Fruit fly (Drosophila melanogaster) whole organism, embryonic: ENCODE data around the gene Cyp4ac3.
A peak's percentile ranks its signal among the peaks of the same experiment; 100 is the strongest.

Source experiments
- Ada2b ChIP-seq: fragments of 200-800 bp; sonication (Bioruptor generic); IDR thresholded peaks from 2 replicates; pipeline ENCODE4 v1.3.6; 2022; ENCODE audit warnings: missing biosample characterization, missing genetic modification characterization
- Bgb ChIP-seq: fragments of 200-800 bp; sonication (Bioruptor generic); IDR thresholded peaks from 2 replicates; pipeline ENCODE4 v1.3.6; 2022; ENCODE audit warnings: missing biosample characterization, missing genetic modification characterization; ENCODE audit not compliant: partially characterized antibody
- Blimp-1 ChIP-seq: fragments of 200-800 bp; sonication (Bioruptor generic); optimal IDR thresholded peaks from 3 replicates; lab custom pipeline; 2018; ENCODE audit warnings: missing biosample characterization, missing genetic modification characterization, mild to moderate bottlenecking, moderate library complexity, missing genetic modification reagents
- CG11247 ChIP-seq: fragments of 200-800 bp; sonication (Bioruptor generic); IDR thresholded peaks from 2 replicates; pipeline ENCODE4 v1.3.6; 2022; ENCODE audit warnings: missing biosample characterization, missing genetic modification characterization
- CG12104 ChIP-seq: fragments of 200-800 bp; sonication (Bioruptor generic); optimal IDR thresholded peaks from 3 replicates; lab custom pipeline; 2016; ENCODE audit warnings: missing biosample characterization, missing genetic modification characterization
- CG12744 ChIP-seq: fragments of 200-800 bp; sonication (Bioruptor generic); optimal IDR thresholded peaks from 2 replicates; lab custom pipeline; 2016; ENCODE audit warnings: missing biosample characterization, missing genetic modification characterization
- CG13123 ChIP-seq: fragments of 200-800 bp; sonication (Bioruptor generic); optimal IDR thresholded peaks from 2 replicates; lab custom pipeline; 2016; ENCODE audit warnings: missing biosample characterization, missing genetic modification characterization
- CG15073 ChIP-seq: fragments of 200-800 bp; sonication (Bioruptor generic); optimal IDR thresholded peaks from 2 replicates; lab custom pipeline; 2016; ENCODE audit warnings: missing biosample characterization, missing genetic modification characterization
- CG15696 ChIP-seq: fragments of 200-800 bp; sonication (Bioruptor generic); optimal IDR thresholded peaks from 2 replicates; lab custom pipeline; 2019; ENCODE audit warnings: missing biosample characterization, mild to moderate bottlenecking, missing genetic modification characterization, moderate library complexity
- CG16863 ChIP-seq: fragments of 200-800 bp; sonication (Bioruptor generic); optimal IDR thresholded peaks from 3 replicates; lab custom pipeline; 2016; ENCODE audit warnings: missing biosample characterization, missing genetic modification characterization
- CG18476 ChIP-seq: fragments of 200-800 bp; sonication (Bioruptor generic); optimal IDR thresholded peaks from 2 replicates; lab custom pipeline; 2016; ENCODE audit warnings: missing biosample characterization, mild to moderate bottlenecking, missing genetic modification characterization
- CG32772 ChIP-seq: fragments of 200-800 bp; sonication (Bioruptor generic); IDR thresholded peaks from 2 replicates; pipeline ENCODE4 v1.3.6; 2022; ENCODE audit warnings: missing biosample characterization, missing genetic modification characterization
- CG3726 ChIP-seq: fragments of 200-800 bp; sonication (Bioruptor generic); IDR thresholded peaks from 3 replicates; pipeline ENCODE4, ENCODE4 v1.3.6; 2022; ENCODE audit warnings: missing biosample characterization, missing genetic modification characterization
- CG3995 ChIP-seq: fragments of 200-800 bp; sonication (Bioruptor generic); optimal IDR thresholded peaks from 3 replicates; lab custom pipeline; 2016; ENCODE audit warnings: missing biosample characterization, missing genetic modification characterization
- CG4854 ChIP-seq: fragments of 200-800 bp; sonication (Bioruptor generic); optimal IDR thresholded peaks from 2 replicates; lab custom pipeline; 2016; ENCODE audit warnings: missing biosample characterization, missing genetic modification characterization, inconsistent platforms
- CG7745 ChIP-seq: fragments of 200-800 bp; sonication (Bioruptor generic); optimal IDR thresholded peaks from 2 replicates; lab custom pipeline; 2018; ENCODE audit warnings: missing biosample characterization, mild to moderate bottlenecking, missing genetic modification characterization, moderate library complexity
- CG8089 ChIP-seq: fragments of 200-800 bp; sonication (Bioruptor generic); optimal IDR thresholded peaks from 3 replicates; lab custom pipeline; 2016; ENCODE audit warnings: missing biosample characterization, missing genetic modification characterization
- CG9437 ChIP-seq: fragments of 200-800 bp; sonication (Bioruptor generic); optimal IDR thresholded peaks from 2 replicates; lab custom pipeline; 2018; ENCODE audit warnings: missing biosample characterization, mild to moderate bottlenecking, missing genetic modification characterization
- CG9932 ChIP-seq: fragments of 200-800 bp; sonication (Bioruptor generic); IDR thresholded peaks from 2 replicates; pipeline ENCODE4 v1.3.6; 2022; ENCODE audit warnings: missing biosample characterization, missing genetic modification characterization
- D19B ChIP-seq: fragments of 200-800 bp; sonication (Bioruptor generic); optimal IDR thresholded peaks from 2 replicates; lab custom pipeline; 2017; ENCODE audit warnings: missing biosample characterization, mild to moderate bottlenecking, missing genetic modification characterization
- ERR ChIP-seq: fragments of 200-800 bp; sonication (Bioruptor generic); optimal IDR thresholded peaks from 2 replicates; lab custom pipeline; 2016; ENCODE audit warnings: missing biosample characterization, missing genetic modification characterization
- Fer1 ChIP-seq: fragments of 200-800 bp; sonication (Bioruptor generic); optimal IDR thresholded peaks from 2 replicates; lab custom pipeline; 2017; ENCODE audit warnings: missing biosample characterization, mild to moderate bottlenecking, missing genetic modification characterization
- HLH54F ChIP-seq: fragments of 200-800 bp; sonication (Bioruptor generic); optimal IDR thresholded peaks from 3 replicates; lab custom pipeline; 2016; ENCODE audit warnings: missing biosample characterization, missing genetic modification characterization
- Hr51 ChIP-seq, 2 experiments: fragments of 200-800 bp; sonication (Bioruptor generic); optimal IDR thresholded peaks; 2 replicates in 1 of 2; 3 replicates in 1 of 2; lab custom pipeline; 2016 to 2018; ENCODE audit warnings: missing biosample characterization in 2 of 2, missing genetic modification characterization in 2 of 2, mild to moderate bottlenecking in 1 of 2, moderate library complexity in 1 of 2
- Neu2 ChIP-seq: fragments of 200-800 bp; sonication (Bioruptor generic); optimal IDR thresholded peaks from 3 replicates; lab custom pipeline; 2016; ENCODE audit warnings: missing biosample characterization, missing genetic modification characterization, borderline replicate concordance
- ase ChIP-seq: fragments of 200-800 bp; sonication (Bioruptor generic); IDR thresholded peaks from 3 replicates; pipeline ENCODE4 v1.3.6; 2022; ENCODE audit warnings: missing biosample characterization, missing genetic modification characterization
- cwo ChIP-seq: fragments of 200-800 bp; sonication (Bioruptor generic); optimal IDR thresholded peaks from 3 replicates; lab custom pipeline; 2017; ENCODE audit warnings: missing biosample characterization, missing genetic modification characterization, mild to moderate bottlenecking, moderate library complexity, missing genetic modification reagents
- ems ChIP-seq: fragments of 200-800 bp; sonication (Bioruptor generic); optimal IDR thresholded peaks from 3 replicates; lab custom pipeline; 2016; ENCODE audit warnings: missing biosample characterization, missing genetic modification characterization
- exex ChIP-seq: fragments of 200-800 bp; sonication (Bioruptor generic); optimal IDR thresholded peaks from 4 replicates; lab custom pipeline; 2018; ENCODE audit warnings: missing biosample characterization, mild to moderate bottlenecking, missing genetic modification characterization, moderate library complexity
- fd96Cb ChIP-seq: fragments of 200-800 bp; sonication (Bioruptor generic); optimal IDR thresholded peaks from 2 replicates; lab custom pipeline; 2018; ENCODE audit warnings: missing biosample characterization, mild to moderate bottlenecking, missing genetic modification characterization, moderate library complexity
- lab ChIP-seq: fragments of 200-800 bp; sonication (Bioruptor generic); optimal IDR thresholded peaks from 3 replicates; lab custom pipeline; 2017; ENCODE audit warnings: missing biosample characterization, missing genetic modification characterization, mild to moderate bottlenecking, moderate library complexity, missing genetic modification reagents
- lilli ChIP-seq: fragments of 200-800 bp; sonication (Bioruptor generic); optimal IDR thresholded peaks from 3 replicates; lab custom pipeline; 2016; ENCODE audit warnings: missing biosample characterization, missing genetic modification characterization
- nmo ChIP-seq: fragments of 200-800 bp; sonication (Bioruptor generic); optimal IDR thresholded peaks from 2 replicates; lab custom pipeline; 2018; ENCODE audit warnings: missing biosample characterization, mild to moderate bottlenecking, missing genetic modification characterization, moderate library complexity
- pho ChIP-seq: fragments of 200-800 bp; sonication (Bioruptor generic); optimal IDR thresholded peaks from 2 replicates; lab custom pipeline; 2016; ENCODE audit warnings: missing biosample characterization, missing genetic modification characterization
- pum ChIP-seq: fragments of 200-800 bp; sonication (Bioruptor generic); optimal IDR thresholded peaks from 2 replicates; lab custom pipeline; 2016; ENCODE audit warnings: missing biosample characterization, missing genetic modification characterization
- ro ChIP-seq: fragments of 200-800 bp; sonication (Bioruptor generic); IDR thresholded peaks from 2 replicates; pipeline ENCODE4 v1.3.6; 2022; ENCODE audit warnings: missing biosample characterization, missing genetic modification characterization
- sens ChIP-seq: fragments of 200-800 bp; sonication (Bioruptor generic); peaks from one replicate; lab custom pipeline; 2016; ENCODE audit warnings: missing biosample characterization, missing genetic modification characterization
- sima ChIP-seq: fragments of 200-800 bp; sonication (Bioruptor generic); optimal IDR thresholded peaks from 2 replicates; lab custom pipeline; 2016; ENCODE audit warnings: missing biosample characterization, missing genetic modification characterization
- slbo ChIP-seq: fragments of 200-800 bp; sonication (Bioruptor generic); IDR thresholded peaks from 2 replicates; pipeline ENCODE4 v1.3.6; 2022; ENCODE audit warnings: missing biosample characterization, missing genetic modification characterization
- wek ChIP-seq: fragments of 200-800 bp; sonication (Bioruptor generic); optimal IDR thresholded peaks from 3 replicates; lab custom pipeline; 2018; ENCODE audit warnings: missing biosample characterization, mild to moderate bottlenecking, missing genetic modification characterization, moderate library complexity
- zfh2 ChIP-seq: fragments of 200-800 bp; sonication (Bioruptor generic); optimal IDR thresholded peaks from 2 replicates; lab custom pipeline; 2016; ENCODE audit warnings: missing biosample characterization, missing genetic modification characterization

The Cyp4ac3 gene

dm6 chr2L:5261223-5261984, 6.9 kb upstream of the Cyp4ac3 start (continued):
- TF ChIP-seq zfh2 (no peak), pum (GFP tag; lab: Kevin White, UChicago) (no peak), sima (GFP tag; lab: Kevin White, UChicago) (no peak), CG15073 (GFP tag; lab: Kevin White, UChicago) (no peak), HLH54F (GFP tag; lab: Kevin White, UChicago) (no peak)

dm6 chr2L:5263343-5264051, 4.8 kb upstream of the Cyp4ac3 start, which contains the start of gene Cyp4ac1:
Gene Cyp4ac1, plus strand, starts transcription at chr2L:5264001.
- no peak for TF ChIP-seq CG4854 (GFP tag; lab: Kevin White, UChicago)
- peak; percentile 78 for TF ChIP-seq exex
- TF ChIP-seq sens (GFP tag; lab: Kevin White, UChicago): peak; percentile 13
- peak; percentile 53 for TF ChIP-seq lab
- TF ChIP-seq, all 482 proteins: peak for 3

DNA sequence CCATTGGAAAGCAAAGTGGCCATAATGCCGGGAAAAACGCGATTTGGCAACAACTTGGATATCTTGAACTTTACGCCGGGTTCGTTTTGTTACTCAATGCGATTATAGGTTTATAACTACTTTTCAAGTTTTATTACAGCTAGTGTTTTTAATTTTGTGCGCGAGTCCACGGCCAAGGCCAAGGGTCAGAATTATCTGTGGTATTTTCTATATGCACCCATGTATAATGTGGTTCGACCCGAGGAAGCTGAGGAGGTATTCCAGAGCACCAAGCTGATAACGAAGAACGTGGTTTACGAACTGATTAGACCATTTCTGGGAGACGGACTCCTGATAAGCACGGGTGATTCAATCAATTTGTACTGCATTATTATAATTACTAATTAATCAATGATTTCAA, 4.1 kb upstream of the Cyp4ac3 start:
- no peak for TF ChIP-seq lilli
- TF ChIP-seq Blimp-1 (GFP tag; lab: Kevin White, UChicago): no peak
- no peak for TF ChIP-seq Ada2b (GFP tag; lab: Robert Waterston, UW)
- TF ChIP-seq ro: no peak
- no peak for TF ChIP-seq CG9437 (GFP tag; lab: Kevin White, UChicago)
- no peak for TF ChIP-seq Hr51 (GFP tag; optimal IDR thresholded peaks at IDR 0.05; lab: Kevin White, UChicago)
- no peak for TF ChIP-seq CG12104 (GFP tag; lab: Kevin White, UChicago)
- TF ChIP-seq CG13123 (GFP tag; lab: Kevin White, UChicago): no peak
- no peak for TF ChIP-seq ase
- TF ChIP-seq Neu2: no peak

- TF ChIP-seq CG7745 (tag; lab: Kevin White, UChicago): no peak
- TF ChIP-seq CG9932 (GFP tag; lab: Robert Waterston, UW): no peak
- TF ChIP-seq CG12744 (GFP tag; lab: Kevin White, UChicago): no peak
- TF ChIP-seq ERR (GFP tag; lab: Kevin White, UChicago): no peak
- TF ChIP-seq ems (GFP tag; lab: Kevin White, UChicago): no peak
- no peak for TF ChIP-seq slbo (GFP tag; lab: Robert Waterston, UW)
- no peak for TF ChIP-seq Fer1 (GFP tag; lab: Kevin White, UChicago)
- TF ChIP-seq nmo (GFP tag; lab: Kevin White, UChicago): no peak
- TF ChIP-seq, all 482 proteins: peak for 0
Observed at dm6 chr2L:5266092-5266491, 2.2 kb upstream of the Cyp4ac3 start, which contains the start of gene Cyp4ac2. Gene Cyp4ac2, plus strand, starts transcription at chr2L:5266392.

DNA sequence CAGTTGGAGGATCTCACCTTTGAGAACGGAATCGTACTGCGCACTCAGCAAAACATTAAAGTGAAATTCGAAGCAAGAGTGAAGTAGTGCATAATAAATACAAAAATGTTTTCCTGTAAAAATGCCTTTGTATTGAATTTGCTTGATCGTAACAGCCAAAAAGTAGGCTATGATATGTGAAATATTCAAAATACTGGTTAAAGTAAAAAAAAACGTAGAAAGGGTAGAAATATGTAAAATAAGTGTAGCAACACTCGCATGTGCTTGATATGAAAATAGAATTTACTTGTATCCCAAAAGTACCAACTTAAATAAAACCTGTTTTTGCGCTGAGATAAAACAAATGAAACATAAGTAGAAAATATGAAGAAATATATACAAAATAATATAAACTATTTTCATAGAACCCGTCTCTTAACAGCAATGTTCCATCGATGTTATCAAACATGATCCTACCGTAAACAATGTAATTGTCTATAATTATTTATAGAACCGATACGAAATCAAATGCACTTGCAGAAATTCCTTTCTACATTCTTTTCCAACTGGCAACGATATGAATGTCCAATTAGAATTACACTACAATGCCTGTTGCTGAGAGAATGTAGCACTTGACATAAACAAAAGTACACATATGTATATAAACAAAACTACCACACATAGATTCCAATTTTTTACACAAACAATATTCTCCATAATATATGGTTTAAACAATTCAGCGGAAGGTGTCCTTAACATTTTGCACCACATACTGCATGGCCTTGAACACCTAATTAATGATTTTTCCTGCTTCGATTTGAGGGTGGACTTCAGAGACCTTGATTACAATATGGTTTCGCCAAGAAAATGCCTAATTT, 2.1 kb downstream of the Cyp4ac3 start:
- TF ChIP-seq CG15696 (tag; lab: Kevin White, UChicago) (no peak), CG16863 (no peak), CG32772 (GFP tag; lab: Robert Waterston, UW) (no peak), cwo (GFP tag; lab: Kevin White, UChicago) (no peak), Bgb (GFP tag; lab: Robert Waterston, UW) (peak; percentile 57), CG8089 (GFP tag; lab: Kevin White, UChicago) (no peak), CG3995 (GFP tag; lab: Kevin White, UChicago) (no peak), CG3726 (GFP tag; lab: Robert Waterston, UW) (no peak), CG18476 (GFP tag; lab: Kevin White, UChicago) (no peak), CG11247 (no peak), wek (GFP tag; lab: Kevin White, UChicago) (no peak), fd96Cb (tag; lab: Kevin White, UChicago) (peak; percentile 5), pho (GFP tag; lab: Kevin White, UChicago) (no peak), D19B (GFP tag; lab: Kevin White, UChicago) (no peak)
